Worm (Caenorhabditis elegans): ENCODE data around the gene pfd-4.

pfd-4 gene

ce11 chrIV:11273151-11273550, 41.9 kb upstream of the pfd-4 start, which contains the start of gene gtl-2:
TSS of gene gtl-2 (plus strand) at chrIV:11273451.
- TF ChIP-seq ztf-16 (tag; optimal IDR thresholded peaks at IDR 0.05): no peak
- no peak for TF ChIP-seq madf-2 (tag; optimal IDR thresholded peaks at IDR 0.05)
- no peak for TF ChIP-seq ceh-34 (tag; optimal IDR thresholded peaks at IDR 0.05)
- no peak for TF ChIP-seq C08G9.2 (tag; optimal IDR thresholded peaks at IDR 0.05)
- TF ChIP-seq nhr-11 (tag; optimal IDR thresholded peaks at IDR 0.05): no peak
- TF ChIP-seq unc-3 (GFP tag; conservative IDR thresholded peaks at IDR 0.05): no peak
- TF ChIP-seq unc-3 (tag; optimal IDR thresholded peaks at IDR 0.05): no peak
- TF ChIP-seq ceh-45 (GFP tag; IDR thresholded peaks at IDR 0.05): no peak
- TF ChIP-seq ahr-1 (tag; optimal IDR thresholded peaks at IDR 0.05): no peak
- TF ChIP-seq nhr-232 (tag; optimal IDR thresholded peaks at IDR 0.05): no peak
- no peak for TF ChIP-seq C38D4.7 (GFP tag; optimal IDR thresholded peaks at IDR 0.05)
- no peak for TF ChIP-seq K02D7.2 (tag; optimal IDR thresholded peaks at IDR 0.05)
- TF ChIP-seq hlh-15 (tag; optimal IDR thresholded peaks at IDR 0.05): no peak
- TF ChIP-seq lim-6 (tag; optimal IDR thresholded peaks at IDR 0.05): no peak
- TF ChIP-seq ceh-30 (tag; optimal IDR thresholded peaks at IDR 0.05): no peak
- no peak for TF ChIP-seq fkh-10 (GFP tag; optimal IDR thresholded peaks at IDR 0.05)
- TF ChIP-seq ceh-48 (tag; optimal IDR thresholded peaks at IDR 0.05): no peak
- TF ChIP-seq hlh-6 (tag; optimal IDR thresholded peaks at IDR 0.05): no peak
- TF ChIP-seq ceh-14 (tag; optimal IDR thresholded peaks at IDR 0.05): no peak
- no peak for TF ChIP-seq ceh-9 (tag; optimal IDR thresholded peaks at IDR 0.05)

ce11 chrIV:11276026-11276425, 39.0 kb upstream of the pfd-4 start:
- no peak for TF ChIP-seq zip-5 (tag; optimal IDR thresholded peaks at IDR 0.05)
- no peak for TF ChIP-seq hlh-30 (tag; optimal IDR thresholded peaks at IDR 0.05; ENCODE audit: insufficient read depth)
- no peak for TF ChIP-seq T23F11.4 (GFP tag; optimal IDR thresholded peaks at IDR 0.05)
- no peak for TF ChIP-seq elt-4 (tag; optimal IDR thresholded peaks at IDR 0.05)
- no peak for TF ChIP-seq unc-42 (tag; optimal IDR thresholded peaks at IDR 0.05)
- no peak for TF ChIP-seq pat-9 (tag; optimal IDR thresholded peaks at IDR 0.05)
- TF ChIP-seq unc-3 (GFP tag; conservative IDR thresholded peaks at IDR 0.05): no peak
- no peak for TF ChIP-seq unc-3 (tag; optimal IDR thresholded peaks at IDR 0.05)
- no peak for TF ChIP-seq C38D4.7 (GFP tag; optimal IDR thresholded peaks at IDR 0.05)
- no peak for TF ChIP-seq madf-2 (tag; optimal IDR thresholded peaks at IDR 0.05)
- TF ChIP-seq ceh-45 (GFP tag; IDR thresholded peaks at IDR 0.05): no peak
- TF ChIP-seq ama-1 (optimal IDR thresholded peaks at IDR 0.05): no peak
- no peak for TF ChIP-seq syd-9 (tag; optimal IDR thresholded peaks at IDR 0.05)
- TF ChIP-seq hlh-15 (tag; optimal IDR thresholded peaks at IDR 0.05): no peak
- no peak for TF ChIP-seq gmeb-2 (tag; optimal IDR thresholded peaks at IDR 0.05)
- TF ChIP-seq pha-4 (tag; optimal IDR thresholded peaks at IDR 0.05): no peak
- no peak for TF ChIP-seq tbx-2 (tag; optimal IDR thresholded peaks at IDR 0.05)
- TF ChIP-seq dve-1 (tag; optimal IDR thresholded peaks at IDR 0.05): no peak
- TF ChIP-seq nfya-1 (tag; optimal IDR thresholded peaks at IDR 0.05): no peak
- TF ChIP-seq hlh-8 (tag; optimal IDR thresholded peaks at IDR 0.05): no peak
- TF ChIP-seq elt-2 (tag; optimal IDR thresholded peaks at IDR 0.05): no peak

- no peak for TF ChIP-seq ceh-9 (tag; optimal IDR thresholded peaks at IDR 0.05)
- no peak for TF ChIP-seq ceh-2 (tag; optimal IDR thresholded peaks at IDR 0.05)
- TF ChIP-seq elt-2 (tag; optimal IDR thresholded peaks at IDR 0.05): peak; percentile 77
- peak; percentile 63 for TF ChIP-seq dve-1 (tag; optimal IDR thresholded peaks at IDR 0.05)
These were observed 30.9 kb upstream of the pfd-4 start for ce11 chrIV:11284102-11284531.

DNA sequence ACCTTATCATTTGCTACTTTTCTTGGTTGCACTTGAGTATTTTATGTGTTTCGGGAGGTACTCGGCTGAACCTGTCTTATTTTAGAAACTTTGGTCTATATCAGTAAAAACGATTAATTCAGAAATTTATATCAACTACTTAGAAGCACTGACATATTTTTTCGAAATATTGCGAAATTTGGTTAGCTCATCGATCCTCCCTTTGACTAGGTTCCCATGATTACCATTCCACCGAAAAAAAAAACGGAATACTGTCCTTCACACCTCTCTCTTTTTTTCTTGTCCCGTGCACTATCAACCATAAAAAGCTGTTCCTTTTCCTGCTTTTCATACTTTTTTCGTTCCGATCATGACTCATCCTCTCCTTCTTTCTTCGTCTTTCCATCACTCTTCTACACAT, 29.8 kb upstream of the pfd-4 start:
- TF ChIP-seq lin-11 (tag; optimal IDR thresholded peaks at IDR 0.05) (no peak), hlh-8 (tag; optimal IDR thresholded peaks at IDR 0.05) (no peak), ztf-16 (tag; optimal IDR thresholded peaks at IDR 0.05) (no peak)

Data from whole organism, late embryonic.